Fruit fly (Drosophila melanogaster) whole organism, pupa: Measurements from ENCODE around the gene CG9948.

ENCODE experiments used
- CG12605 ChIP-seq: fragments of 200-800 bp; sonication (Bioruptor generic); IDR thresholded peaks from 2 replicates; pipeline ENCODE4 v1.3.6; 2022; ENCODE audit warnings: missing biosample characterization, missing genetic modification characterization
- CG14655 ChIP-seq: fragments of 200-800 bp; sonication (Bioruptor generic); optimal IDR thresholded peaks from 3 replicates; lab custom pipeline; 2017; ENCODE audit warnings: mild to moderate bottlenecking, missing biosample characterization, missing genetic modification reagents, missing genetic modification characterization
- CG34367 ChIP-seq: fragments of 200-800 bp; sonication (Bioruptor generic); optimal IDR thresholded peaks from 2 replicates; lab custom pipeline; 2018; ENCODE audit warnings: missing biosample characterization, mild to moderate bottlenecking, missing genetic modification characterization
- CG4496 ChIP-seq: fragments of 200-800 bp; sonication (Bioruptor generic); IDR thresholded peaks from 3 replicates; pipeline ENCODE4 v1.3.6; 2022; ENCODE audit warnings: missing biosample characterization, missing genetic modification characterization
- CG8159 ChIP-seq: fragments of 200-800 bp; sonication (Bioruptor generic); optimal IDR thresholded peaks from 3 replicates; lab custom pipeline; 2018; ENCODE audit warnings: missing biosample characterization, mild to moderate bottlenecking, missing genetic modification characterization, moderate library complexity
- D1 ChIP-seq: fragments of 200-800 bp; sonication (Bioruptor generic); optimal IDR thresholded peaks from 2 replicates; lab custom pipeline; 2018; ENCODE audit warnings: missing biosample characterization, mild to moderate bottlenecking, missing genetic modification characterization, moderate library complexity
- EcR ChIP-seq: fragments of 200-800 bp; sonication (Bioruptor generic); optimal IDR thresholded peaks from 3 replicates; lab custom pipeline; 2019; ENCODE audit warnings: missing biosample characterization, missing genetic modification characterization, mild to moderate bottlenecking, moderate library complexity, missing genetic modification reagents
- Ets98B ChIP-seq: fragments of 200-800 bp; sonication (Bioruptor generic); IDR thresholded peaks from 2 replicates; pipeline ENCODE4 v1.3.6; 2022; ENCODE audit warnings: missing biosample characterization, missing genetic modification characterization
- Pif1A ChIP-seq: fragments of 200-800 bp; sonication (Bioruptor generic); optimal IDR thresholded peaks from 3 replicates; lab custom pipeline; 2016; ENCODE audit warnings: missing biosample characterization, missing genetic modification characterization
- Pif1B ChIP-seq: fragments of 200-800 bp; sonication (Bioruptor generic); optimal IDR thresholded peaks from 3 replicates; lab custom pipeline; 2016; ENCODE audit warnings: missing biosample characterization, missing genetic modification characterization
- Snoo ChIP-seq: fragments of 200-800 bp; sonication (Bioruptor generic); optimal IDR thresholded peaks from 3 replicates; lab custom pipeline; 2017; ENCODE audit warnings: missing biosample characterization, mild to moderate bottlenecking, missing genetic modification characterization, inconsistent platforms

DNA sequence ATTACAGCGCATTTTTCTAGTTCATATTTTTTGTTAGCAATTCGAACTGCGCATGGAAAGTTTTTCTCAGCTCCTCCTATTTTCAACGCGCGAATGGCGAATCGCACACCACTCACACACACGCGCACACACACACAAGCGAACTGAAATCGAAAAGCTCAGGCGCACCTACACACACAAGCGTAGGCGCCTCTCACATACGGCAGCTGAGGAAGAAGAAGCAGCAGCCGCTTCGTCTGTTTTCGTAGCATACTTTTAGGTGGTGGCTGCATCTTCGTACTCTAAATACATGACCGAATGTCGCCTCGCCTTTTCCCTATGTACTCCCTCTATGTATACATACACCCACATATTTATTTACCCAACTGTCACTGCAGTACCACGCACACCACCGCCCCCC is 29.9 kb upstream of the CG9948 start:
- TF ChIP-seq CG34367 (tag; lab: Kevin White, UChicago) (no peak), CG4496 (GFP tag; lab: Robert Waterston, UW) (peak; percentile 67; the same call in 2 of the 3 replicates), CG14655 (GFP tag; lab: Kevin White, UChicago) (no peak), D1 (no peak), CG8159 (tag; lab: Kevin White, UChicago) (no peak), Pif1A (GFP tag; lab: Kevin White, UChicago) (no peak), EcR (no peak), Ets98B (no peak), Snoo (tag; lab: Kevin White, UChicago) (no peak), Pif1B (GFP tag; lab: Kevin White, UChicago) (no peak), CG12605 (GFP tag; lab: Robert Waterston, UW) (no peak)
